Fruit fly (Drosophila melanogaster) whole organism, prepupa: ENCODE measurements around the gene CG18269.

Experiments
- Blimp-1 ChIP-seq: fragments of 200-800 bp; sonication (Bioruptor generic); optimal IDR thresholded peaks from 3 replicates; lab custom pipeline; 2017; ENCODE audit warnings: missing biosample characterization, missing genetic modification characterization, mild to moderate bottlenecking, moderate library complexity, missing genetic modification reagents
- CG10631 ChIP-seq: fragments of 200-800 bp; sonication (Bioruptor generic); optimal IDR thresholded peaks from 2 replicates; lab custom pipeline; 2016; ENCODE audit warnings: missing biosample characterization, missing genetic modification characterization
- CG10669 ChIP-seq: fragments of 200-800 bp; sonication (Bioruptor generic); optimal IDR thresholded peaks from 3 replicates; lab custom pipeline; 2018; ENCODE audit warnings: missing biosample characterization, mild to moderate bottlenecking, missing genetic modification characterization, moderate library complexity
- CG11762 ChIP-seq: fragments of 200-800 bp; sonication (Bioruptor generic); optimal IDR thresholded peaks from 3 replicates; lab custom pipeline; 2016; ENCODE audit warnings: missing biosample characterization, missing genetic modification characterization; ENCODE audit not compliant: insufficient read depth
- CG11902 ChIP-seq: fragments of 200-800 bp; sonication (Bioruptor generic); optimal IDR thresholded peaks from 3 replicates; lab custom pipeline; 2016; ENCODE audit warnings: missing biosample characterization, missing genetic modification characterization
- CG15336 ChIP-seq: fragments of 200-800 bp; sonication (Bioruptor generic); IDR thresholded peaks from 2 replicates; pipeline ENCODE4 v1.3.6; 2022; ENCODE audit warnings: missing biosample characterization, missing genetic modification characterization
- CG16779 ChIP-seq: fragments of 200-800 bp; sonication (Bioruptor generic); optimal IDR thresholded peaks from 3 replicates; lab custom pipeline; 2017; ENCODE audit warnings: missing biosample characterization, mild to moderate bottlenecking, missing genetic modification characterization
- CG3032 ChIP-seq: fragments of 200-800 bp; optimal IDR thresholded peaks from 2 replicates; lab custom pipeline; 2019; ENCODE audit warnings: missing biosample characterization, mild to moderate bottlenecking, missing genetic modification characterization, moderate library complexity
- CG31627 ChIP-seq: fragments of 200-800 bp; sonication (Bioruptor generic); optimal IDR thresholded peaks from 3 replicates; lab custom pipeline; 2016; ENCODE audit warnings: missing biosample characterization, missing genetic modification characterization
- CG32006 ChIP-seq: fragments of 200-800 bp; sonication (Bioruptor generic); optimal IDR thresholded peaks from 3 replicates; lab custom pipeline; 2017; ENCODE audit warnings: missing biosample characterization, mild to moderate bottlenecking, missing genetic modification characterization
- CG34406 ChIP-seq: fragments of 200-800 bp; sonication (Bioruptor generic); optimal IDR thresholded peaks from 3 replicates; lab custom pipeline; 2016; ENCODE audit warnings: missing biosample characterization, missing genetic modification characterization
- CG3919 ChIP-seq: fragments of 200-800 bp; sonication (Bioruptor generic); optimal IDR thresholded peaks from 3 replicates; lab custom pipeline; 2016; ENCODE audit warnings: missing biosample characterization, missing genetic modification characterization
- CG6163 ChIP-seq: fragments of 200-800 bp; sonication (Bioruptor generic); IDR thresholded peaks from 3 replicates; pipeline ENCODE4 v1.3.6; 2022; ENCODE audit warnings: missing biosample characterization, missing genetic modification characterization
- CG6276 ChIP-seq: fragments of 200-800 bp; sonication (Bioruptor generic); optimal IDR thresholded peaks from 2 replicates; lab custom pipeline; 2017; ENCODE audit warnings: missing biosample characterization, mild to moderate bottlenecking, missing genetic modification characterization
- CG6792 ChIP-seq: fragments of 200-800 bp; sonication (Bioruptor generic); optimal IDR thresholded peaks from 3 replicates; lab custom pipeline; 2016; ENCODE audit warnings: missing biosample characterization, missing genetic modification characterization
- CG6808 ChIP-seq: fragments of 200-800 bp; sonication (Bioruptor generic); optimal IDR thresholded peaks from 3 replicates; lab custom pipeline; 2017; ENCODE audit warnings: missing biosample characterization, missing genetic modification characterization, mild to moderate bottlenecking, moderate library complexity, missing genetic modification reagents
- CG6854 ChIP-seq: fragments of 200-800 bp; sonication (Bioruptor generic); optimal IDR thresholded peaks from 2 replicates; lab custom pipeline; 2017; ENCODE audit warnings: missing biosample characterization, mild to moderate bottlenecking, missing genetic modification characterization
- CG7368 ChIP-seq: fragments of 200-800 bp; sonication (Bioruptor generic); optimal IDR thresholded peaks from 3 replicates; lab custom pipeline; 2016; ENCODE audit warnings: missing biosample characterization, missing genetic modification characterization
- CG8119 ChIP-seq: fragments of 200-800 bp; sonication (Bioruptor generic); IDR thresholded peaks from 3 replicates; pipeline ENCODE4 v1.3.6; 2022; ENCODE audit warnings: missing biosample characterization, missing genetic modification characterization
- CG8319 ChIP-seq: fragments of 200-800 bp; sonication (Bioruptor generic); optimal IDR thresholded peaks from 3 replicates; lab custom pipeline; 2016; ENCODE audit warnings: missing biosample characterization, missing genetic modification characterization
- CG8632 ChIP-seq: fragments of 200-800 bp; sonication (Bioruptor generic); optimal IDR thresholded peaks from 3 replicates; lab custom pipeline; 2016; ENCODE audit warnings: missing biosample characterization, missing genetic modification characterization
- CG9139 ChIP-seq: fragments of 200-800 bp; sonication (Bioruptor generic); optimal IDR thresholded peaks from 3 replicates; lab custom pipeline; 2017; ENCODE audit warnings: missing biosample characterization, mild to moderate bottlenecking, missing genetic modification characterization
- Eip75B ChIP-seq: fragments of 200-800 bp; sonication (Bioruptor generic); optimal IDR thresholded peaks from 3 replicates; lab custom pipeline; 2016; ENCODE audit warnings: missing biosample characterization, missing genetic modification characterization
- Eip78C ChIP-seq: fragments of 200-800 bp; sonication (Bioruptor generic); peaks from one replicate; lab custom pipeline; 2016; ENCODE audit warnings: missing biosample characterization, missing genetic modification characterization
- Ets96B ChIP-seq: fragments of 200-800 bp; optimal IDR thresholded peaks from 2 replicates; lab custom pipeline; 2019; ENCODE audit warnings: missing biosample characterization, mild to moderate bottlenecking, missing genetic modification characterization, moderate library complexity
- Hr38 ChIP-seq: sonication (Bioruptor generic); optimal IDR thresholded peaks from 2 replicates; lab custom pipeline; 2016; ENCODE audit warnings: missing biosample characterization, missing genetic modification characterization
- Hr39 ChIP-seq: fragments of 200-800 bp; sonication (Bioruptor generic); optimal IDR thresholded peaks from 2 replicates; lab custom pipeline; 2016; ENCODE audit warnings: missing biosample characterization, missing genetic modification characterization
- Lpt ChIP-seq: fragments of 200-800 bp; sonication (Bioruptor generic); optimal IDR thresholded peaks from 3 replicates; lab custom pipeline; 2016; ENCODE audit warnings: missing biosample characterization, missing genetic modification characterization
- OdsH ChIP-seq: fragments of 200-800 bp; sonication (Bioruptor generic); optimal IDR thresholded peaks from 3 replicates; lab custom pipeline; 2016; ENCODE audit warnings: missing biosample characterization, missing genetic modification characterization
- Smox ChIP-seq: fragments of 200-800 bp; sonication (Bioruptor generic); optimal IDR thresholded peaks from 3 replicates; lab custom pipeline; 2016; ENCODE audit warnings: missing biosample characterization, missing genetic modification characterization
- Sox14 ChIP-seq: fragments of 200-800 bp; sonication (Bioruptor generic); optimal IDR thresholded peaks from 3 replicates; lab custom pipeline; 2016; ENCODE audit warnings: missing biosample characterization, missing genetic modification characterization
- acj6 ChIP-seq: fragments of 200-800 bp; sonication (Bioruptor generic); optimal IDR thresholded peaks from 3 replicates; lab custom pipeline; 2016; ENCODE audit warnings: missing biosample characterization, missing genetic modification characterization
- cyc ChIP-seq: fragments of 200-800 bp; sonication (Bioruptor generic); optimal IDR thresholded peaks from 3 replicates; lab custom pipeline; 2016; ENCODE audit warnings: missing biosample characterization, missing genetic modification characterization
- dac ChIP-seq: fragments of 200-800 bp; sonication (Bioruptor generic); optimal IDR thresholded peaks from 2 replicates; lab custom pipeline; 2017; ENCODE audit warnings: missing biosample characterization, mild to moderate bottlenecking, missing genetic modification characterization
- dsx ChIP-seq: fragments of 200-800 bp; optimal IDR thresholded peaks from 3 replicates; lab custom pipeline; 2019; ENCODE audit warnings: missing biosample characterization, mild to moderate bottlenecking, missing genetic modification characterization, moderate library complexity; ENCODE audit not compliant: poor library complexity, severe bottlenecking
- eg ChIP-seq: fragments of 200-800 bp; sonication (Bioruptor generic); IDR thresholded peaks from 3 replicates; pipeline ENCODE4 v1.3.6; 2022; ENCODE audit warnings: missing biosample characterization, missing genetic modification characterization
- esn ChIP-seq: fragments of 200-800 bp; sonication (Bioruptor generic); optimal IDR thresholded peaks from 2 replicates; lab custom pipeline; 2016; ENCODE audit warnings: missing biosample characterization, mild to moderate bottlenecking, missing genetic modification characterization, moderate library complexity
- fd59A ChIP-seq: fragments of 200-800 bp; sonication (Bioruptor generic); optimal IDR thresholded peaks from 2 replicates; lab custom pipeline; 2017; ENCODE audit warnings: missing biosample characterization, mild to moderate bottlenecking, missing genetic modification characterization, missing genetic modification reagents
- fd85E ChIP-seq: fragments of 200-800 bp; sonication (Bioruptor generic); optimal IDR thresholded peaks from 3 replicates; lab custom pipeline; 2016; ENCODE audit warnings: missing biosample characterization, missing genetic modification characterization
- fkh ChIP-seq: fragments of 200-800 bp; sonication (Bioruptor generic); optimal IDR thresholded peaks from 3 replicates; lab custom pipeline; 2017; ENCODE audit warnings: missing biosample characterization, mild to moderate bottlenecking, missing genetic modification characterization, moderate library complexity
- net ChIP-seq: fragments of 200-800 bp; sonication (Bioruptor generic); optimal IDR thresholded peaks from 3 replicates; lab custom pipeline; 2016; ENCODE audit warnings: missing biosample characterization, missing genetic modification characterization
- pdm3 ChIP-seq: fragments of 200-800 bp; sonication (Bioruptor generic); optimal IDR thresholded peaks from 3 replicates; lab custom pipeline; 2016; ENCODE audit warnings: missing biosample characterization, missing genetic modification characterization
- salr ChIP-seq, 2 experiments: fragments of 200-800 bp; sonication (Bioruptor generic); optimal IDR thresholded peaks; 3 replicates each; lab custom pipeline; 2016 to 2018; ENCODE audit warnings: missing biosample characterization in 2 of 2, missing genetic modification characterization in 2 of 2, mild to moderate bottlenecking in 1 of 2
- spab ChIP-seq: fragments of 200-800 bp; sonication (Bioruptor generic); optimal IDR thresholded peaks from 2 replicates; lab custom pipeline; 2017; ENCODE audit warnings: missing biosample characterization, mild to moderate bottlenecking, missing genetic modification characterization, missing genetic modification reagents
- ss ChIP-seq, 2 experiments: fragments of 200-800 bp; sonication (Bioruptor generic); optimal IDR thresholded peaks; 2 replicates in 1 of 2; 3 replicates in 1 of 2; lab custom pipeline; 2017 to 2018; ENCODE audit warnings: mild to moderate bottlenecking in 2 of 2, missing biosample characterization in 2 of 2, missing genetic modification characterization in 2 of 2, moderate library complexity in 1 of 2
- svp ChIP-seq: fragments of 200-800 bp; sonication (Bioruptor generic); peaks from one replicate; lab custom pipeline; 2016; ENCODE audit warnings: missing biosample characterization, missing genetic modification characterization
- topi ChIP-seq: fragments of 200-800 bp; sonication (Bioruptor generic); optimal IDR thresholded peaks from 3 replicates; lab custom pipeline; 2016; ENCODE audit warnings: missing biosample characterization, missing genetic modification characterization
- vri ChIP-seq: fragments of 200-800 bp; sonication (Bioruptor generic); optimal IDR thresholded peaks from 3 replicates; lab custom pipeline; 2016; ENCODE audit warnings: missing biosample characterization, mild to moderate bottlenecking, missing genetic modification characterization

Gene CG18269

dm6 chr2L:5567103-5567502 lies 15.5 kb downstream of the CG18269 start (continued):
- TF ChIP-seq Lpt (GFP tag; lab: Kevin White, UChicago), result peak; percentile 60
- TF ChIP-seq ss (GFP tag; optimal IDR thresholded peaks at IDR 0.05; lab: Kevin White, UChicago), result peak in 1 of 2 experiments; percentile 21
- no peak for TF ChIP-seq dac (GFP tag; lab: Kevin White, UChicago)
- TF ChIP-seq fd59A (GFP tag; lab: Kevin White, UChicago), result peak; percentile 19
- no peak for TF ChIP-seq CG11902 (GFP tag; lab: Kevin White, UChicago)
- peak; percentile 68 for TF ChIP-seq Ets96B (tag; lab: Kevin White, UChicago)
- TF ChIP-seq pdm3 (GFP tag; lab: Kevin White, UChicago), result peak; percentile 43

dm6 chr2L:5569503-5569902 lies 17.9 kb downstream of the CG18269 start:
- TF ChIP-seq Hr38 (GFP tag; lab: Kevin White, UChicago), result no peak
- TF ChIP-seq fd59A (GFP tag; lab: Kevin White, UChicago), result peak; percentile 36
- no peak for TF ChIP-seq Lpt (GFP tag; lab: Kevin White, UChicago)
- TF ChIP-seq pdm3 (GFP tag; lab: Kevin White, UChicago), result peak; percentile 32
- peak; percentile 29 for TF ChIP-seq cyc
- peak; percentile 37 for TF ChIP-seq Smox
- TF ChIP-seq CG10669 (GFP tag; lab: Kevin White, UChicago), result peak; percentile 42
- TF ChIP-seq CG8319 (GFP tag; lab: Kevin White, UChicago), result no peak
- peak; percentile 57 for TF ChIP-seq acj6
- TF ChIP-seq CG34406, result peak; percentile 12
- peak; percentile 43 for TF ChIP-seq Sox14 (GFP tag; lab: Kevin White, UChicago)
- no peak for TF ChIP-seq dac (GFP tag; lab: Kevin White, UChicago)
- no peak for TF ChIP-seq CG8632
- TF ChIP-seq Blimp-1 (GFP tag; lab: Kevin White, UChicago), result no peak
- peak; percentile 26 for TF ChIP-seq CG11902 (GFP tag; lab: Kevin White, UChicago)
- no peak for TF ChIP-seq fd85E (GFP tag; lab: Kevin White, UChicago)
- no peak for TF ChIP-seq CG15336
- peak; percentile 13 for TF ChIP-seq spab
- peak; percentile 60; the same call in 2 of the 3 replicates for TF ChIP-seq CG8119 (GFP tag; lab: Robert Waterston, UW)
- no peak for TF ChIP-seq vri (GFP tag; lab: Kevin White, UChicago)
- TF ChIP-seq CG3919, result peak; percentile 49
- TF ChIP-seq esn (GFP tag; lab: Kevin White, UChicago), result no peak
- peak; percentile 58 for TF ChIP-seq OdsH (GFP tag; lab: Kevin White, UChicago)
- peak in 1 of 2 experiments; percentile 26 for TF ChIP-seq salr (GFP tag; optimal IDR thresholded peaks at IDR 0.05; lab: Kevin White, UChicago)
- no peak for TF ChIP-seq net (GFP tag; lab: Kevin White, UChicago)
- peak; percentile 30 for TF ChIP-seq Eip75B
- peak; percentile 28 for TF ChIP-seq CG9139 (GFP tag; lab: Kevin White, UChicago)
- no peak for TF ChIP-seq fkh (GFP tag; lab: Kevin White, UChicago)
- TF ChIP-seq CG32006, result peak; percentile 57
- peak; percentile 10 for TF ChIP-seq CG11762 (GFP tag; lab: Kevin White, UChicago)
- TF ChIP-seq CG6792, result peak; percentile 25
- TF ChIP-seq dsx (GFP tag; lab: Kevin White, UChicago), result peak; percentile 45
- no peak for TF ChIP-seq ss (GFP tag; optimal IDR thresholded peaks at IDR 0.05; lab: Kevin White, UChicago)
- TF ChIP-seq topi (GFP tag; lab: Kevin White, UChicago), result peak; percentile 25
- peak; percentile 56 for TF ChIP-seq CG31627 (GFP tag; lab: Kevin White, UChicago)
- peak; percentile 55; the same call in 2 of the 3 replicates for TF ChIP-seq CG6163 (GFP tag; lab: Robert Waterston, UW)
- TF ChIP-seq CG6854 (GFP tag; lab: Kevin White, UChicago), result no peak
- TF ChIP-seq CG6276 (GFP tag; lab: Kevin White, UChicago), result no peak
- TF ChIP-seq CG6808 (GFP tag; lab: Kevin White, UChicago), result peak; percentile 11
- TF ChIP-seq CG16779, result no peak
- peak; percentile 56 for TF ChIP-seq Hr39
- TF ChIP-seq CG10631, result peak; percentile 53
- peak; percentile 82 for TF ChIP-seq Eip78C (GFP tag; lab: Kevin White, UChicago)
- peak; percentile 69 for TF ChIP-seq svp (GFP tag; lab: Kevin White, UChicago)
- TF ChIP-seq CG3032 (tag; lab: Kevin White, UChicago), result no peak
- peak; percentile 60; the same call in 2 of the 3 replicates for TF ChIP-seq eg (GFP tag; lab: Robert Waterston, UW)
- peak; percentile 21 for TF ChIP-seq CG7368 (GFP tag; lab: Kevin White, UChicago)
